Worm (Caenorhabditis elegans) whole organism, midembryonic: ENCODE measurements around the gene hpo-39.

Source experiments
- T22C8.4 ChIP-seq: fragments of 200-800 bp; sonication (Bioruptor generic); IDR thresholded peaks from 2 replicates; pipeline ENCODE4 v1.3.6; 2022; ENCODE audit warnings: missing genetic modification characterization, missing compliant biosample characterization
- cog-1 ChIP-seq: sonication (generic microtip); optimal IDR thresholded peaks from 2 replicates; lab custom pipeline; 2016; ENCODE audit warnings: missing genetic modification characterization, missing compliant biosample characterization
- flt-1 ChIP-seq: fragments of 200-800 bp; sonication (Bioruptor generic); IDR thresholded peaks from 2 replicates; pipeline ENCODE4 v1.3.6; 2022; ENCODE audit warnings: missing genetic modification characterization, missing compliant biosample characterization
- klf-2 ChIP-seq: fragments of 200-800 bp; sonication (Bioruptor generic); conservative IDR thresholded peaks from 2 replicates; pipeline ENCODE4 v1.3.6; 2022; ENCODE audit warnings: missing genetic modification reagents, missing genetic modification characterization, missing compliant biosample characterization
- med-1 ChIP-seq: sonication (generic microtip); optimal IDR thresholded peaks from 2 replicates; lab custom pipeline; 2017; ENCODE audit warnings: missing genetic modification characterization, mild to moderate bottlenecking, missing compliant biosample characterization, antibody characterized with exemption, missing genetic modification reagents; ENCODE audit not compliant: insufficient read depth
- ref-1 ChIP-seq: fragments of 200-800 bp; sonication (Bioruptor generic); conservative IDR thresholded peaks from 2 replicates; pipeline ENCODE4 v1.3.6; 2022; ENCODE audit warnings: missing genetic modification reagents, missing genetic modification characterization, missing compliant biosample characterization
- tab-1 ChIP-seq: fragments of 200-800 bp; sonication (Bioruptor generic); IDR thresholded peaks from 2 replicates; pipeline ENCODE4 v1.3.6; 2022; ENCODE audit warnings: missing genetic modification characterization, missing compliant biosample characterization
- ztf-23 ChIP-seq: fragments of 200-800 bp; sonication (Bioruptor generic); IDR thresholded peaks from 2 replicates; pipeline ENCODE4 v1.3.6; 2022; ENCODE audit warnings: missing genetic modification reagents, missing genetic modification characterization, missing compliant biosample characterization
- ztf-29 ChIP-seq: fragments of 200-800 bp; sonication (Bioruptor generic); IDR thresholded peaks from 2 replicates; pipeline ENCODE4 v1.3.6; 2022; ENCODE audit warnings: missing genetic modification reagents, missing genetic modification characterization, missing compliant biosample characterization

hpo-39 gene

DNA sequence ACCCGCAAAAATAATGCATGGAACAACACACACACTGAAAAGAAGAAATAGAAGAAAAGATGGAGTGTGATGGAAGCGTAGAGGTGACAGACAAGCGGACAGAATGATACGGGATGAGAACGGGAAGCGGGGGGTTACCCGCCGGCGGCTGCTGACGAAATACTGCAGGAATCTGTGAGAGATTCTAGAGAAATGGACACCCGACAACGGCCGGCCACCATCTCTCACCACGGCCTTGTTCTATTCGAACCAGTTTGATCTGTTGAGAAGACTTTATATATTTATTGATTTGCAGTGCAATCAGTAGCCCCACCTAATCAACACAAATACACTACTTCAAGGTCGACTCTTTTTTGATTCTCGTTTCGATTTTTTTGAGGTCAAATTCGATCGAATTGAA, 23.3 kb downstream of the hpo-39 start:
- no peak for TF ChIP-seq flt-1
- TF ChIP-seq klf-2 (GFP tag; lab: Robert Waterston, UW), result no peak
- no peak for TF ChIP-seq med-1 (GFP tag; lab: Kevin White, UChicago)
- TF ChIP-seq ztf-29, result no peak
- no peak for TF ChIP-seq ztf-23 (GFP tag; lab: Robert Waterston, UW)
- no peak for TF ChIP-seq T22C8.4
- TF ChIP-seq ref-1 (GFP tag; lab: Robert Waterston, UW), result no peak
- no peak for TF ChIP-seq cog-1 (tag; lab: Kevin White, UChicago)
- no peak for TF ChIP-seq tab-1 (GFP tag; lab: Robert Waterston, UW)

- TF ChIP-seq ref-1 (GFP tag; lab: Robert Waterston, UW) (no peak), cog-1 (tag; lab: Kevin White, UChicago) (no peak), ztf-29 (no peak), ztf-23 (GFP tag; lab: Robert Waterston, UW) (no peak), med-1 (GFP tag; lab: Kevin White, UChicago) (no peak), klf-2 (GFP tag; lab: Robert Waterston, UW) (no peak), tab-1 (GFP tag; lab: Robert Waterston, UW) (no peak), T22C8.4 (no peak), flt-1 (no peak)
Measured at ce11 chrV:4549191-4549590, 24.5 kb downstream of the hpo-39 start, which contains the start of gene sos-1. Gene sos-1 (minus strand): TSS chrV:4549291.

ce11 chrV:4546854-4547253, 26.9 kb downstream of the hpo-39 start:
- TF ChIP-seq ztf-23 (GFP tag; lab: Robert Waterston, UW) (no peak), cog-1 (tag; lab: Kevin White, UChicago) (no peak), ref-1 (GFP tag; lab: Robert Waterston, UW) (no peak), T22C8.4 (no peak)

DNA sequence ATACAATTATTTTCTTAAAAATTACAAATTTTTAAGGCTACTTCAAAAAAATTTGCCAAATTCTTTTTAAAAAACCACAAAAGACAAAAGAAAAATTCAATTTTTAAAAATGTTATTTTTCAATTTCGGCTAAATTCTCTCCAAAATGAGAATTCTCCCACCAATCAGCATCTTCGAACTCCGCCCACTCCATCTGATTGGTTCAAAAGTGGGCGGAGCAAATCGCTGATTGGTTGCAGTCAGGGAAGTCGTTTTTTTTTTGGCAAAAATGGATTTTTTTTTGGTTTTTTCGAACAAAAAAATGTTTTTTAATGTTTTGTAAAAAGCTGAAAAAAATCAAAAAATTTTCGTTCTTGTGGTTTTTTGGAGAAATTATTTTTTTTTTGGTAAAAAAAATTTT, 33.9 kb downstream of the hpo-39 start:
- TF ChIP-seq flt-1 (no peak), cog-1 (tag; lab: Kevin White, UChicago) (no peak), tab-1 (GFP tag; lab: Robert Waterston, UW) (no peak), klf-2 (GFP tag; lab: Robert Waterston, UW) (no peak), ztf-23 (GFP tag; lab: Robert Waterston, UW) (no peak), ref-1 (GFP tag; lab: Robert Waterston, UW) (no peak), med-1 (GFP tag; lab: Kevin White, UChicago) (no peak), ztf-29 (no peak), T22C8.4 (no peak)

ce11 chrV:4535736-4536135, 38.0 kb downstream of the hpo-39 start:
- TF ChIP-seq med-1 (GFP tag; lab: Kevin White, UChicago), result no peak

DNA sequence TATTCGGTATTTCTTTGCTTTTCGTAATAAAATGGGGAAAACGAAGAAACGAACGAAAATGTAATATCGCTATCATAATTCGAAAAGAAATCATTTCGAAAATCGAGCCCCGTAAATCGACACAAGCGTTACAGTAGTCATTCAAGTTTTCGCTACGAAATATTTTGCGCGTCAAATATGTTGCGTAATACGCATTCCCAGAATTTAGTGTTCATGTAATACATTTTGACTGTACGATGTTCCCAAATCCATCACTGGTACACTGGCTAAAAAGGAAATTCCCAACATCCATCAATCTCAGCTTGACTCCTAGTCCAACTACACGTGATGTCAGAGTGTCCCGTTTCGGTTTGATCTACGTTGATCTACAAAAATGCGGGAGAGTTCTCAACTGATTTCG, 45.8 kb downstream of the hpo-39 start:
- TF ChIP-seq ztf-23 (GFP tag; lab: Robert Waterston, UW) (no peak), ref-1 (GFP tag; lab: Robert Waterston, UW) (no peak), tab-1 (GFP tag; lab: Robert Waterston, UW) (no peak), med-1 (GFP tag; lab: Kevin White, UChicago) (no peak), klf-2 (GFP tag; lab: Robert Waterston, UW) (no peak), ztf-29 (no peak), T22C8.4 (no peak), flt-1 (no peak)

ce11 chrV:4526801-4527425, 46.8 kb downstream of the hpo-39 start:
- TF ChIP-seq klf-2 (GFP tag; lab: Robert Waterston, UW) (no peak), flt-1 (no peak), ref-1 (GFP tag; lab: Robert Waterston, UW) (no peak), ztf-23 (GFP tag; lab: Robert Waterston, UW) (no peak), cog-1 (tag; lab: Kevin White, UChicago) (no peak), ztf-29 (no peak), T22C8.4 (no peak), tab-1 (GFP tag; lab: Robert Waterston, UW) (no peak), med-1 (GFP tag; lab: Kevin White, UChicago) (no peak)

DNA sequence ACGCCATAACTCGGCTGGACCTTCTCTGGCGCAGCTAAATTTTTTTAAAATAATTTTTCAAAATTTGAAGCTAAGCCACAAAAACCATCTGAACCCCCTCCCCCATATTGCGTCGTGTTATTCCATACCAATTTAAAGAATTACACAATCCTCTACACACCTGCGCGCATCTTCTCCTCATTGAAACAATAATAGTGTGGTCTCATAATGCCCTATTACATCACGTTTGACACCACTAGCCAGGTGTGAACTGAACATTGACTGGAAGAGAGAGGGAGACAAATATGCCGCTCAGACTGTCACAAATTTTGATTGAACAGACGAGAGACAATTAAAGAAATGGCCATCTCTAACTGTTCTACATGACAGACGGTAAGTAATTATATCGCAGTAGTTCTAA, 48.2 kb downstream of the hpo-39 start:
- no peak for TF ChIP-seq ztf-29
- TF ChIP-seq klf-2 (GFP tag; lab: Robert Waterston, UW), result no peak
- no peak for TF ChIP-seq cog-1 (tag; lab: Kevin White, UChicago)
- TF ChIP-seq T22C8.4, result no peak
- no peak for TF ChIP-seq flt-1
- no peak for TF ChIP-seq ref-1 (GFP tag; lab: Robert Waterston, UW)

- TF ChIP-seq ztf-29 (no peak), tab-1 (GFP tag; lab: Robert Waterston, UW) (no peak), klf-2 (GFP tag; lab: Robert Waterston, UW) (no peak), cog-1 (tag; lab: Kevin White, UChicago) (no peak), ref-1 (GFP tag; lab: Robert Waterston, UW) (no peak), flt-1 (no peak), med-1 (GFP tag; lab: Kevin White, UChicago) (no peak), T22C8.4 (no peak), ztf-23 (GFP tag; lab: Robert Waterston, UW) (no peak)
Measured at ce11 chrV:4525106-4525505, 48.6 kb downstream of the hpo-39 start.

DNA sequence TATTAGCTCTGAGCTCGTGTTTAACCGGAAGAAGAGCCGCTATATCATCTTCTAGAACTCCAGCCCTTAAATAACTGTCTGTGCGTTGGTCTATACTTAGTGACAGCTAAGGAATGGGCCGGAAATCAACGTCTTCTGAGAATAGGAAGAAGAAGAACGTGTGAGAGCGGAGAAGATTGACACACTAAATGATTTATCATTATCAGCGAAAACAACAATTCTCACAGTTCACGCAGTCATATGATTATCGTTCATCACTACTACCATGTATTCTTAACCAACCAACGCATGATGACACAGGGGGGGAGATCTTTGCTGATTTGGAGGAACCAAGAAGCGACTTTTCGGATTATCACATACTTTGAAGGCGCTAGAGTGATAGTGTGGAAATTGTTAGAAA, 49.4 kb downstream of the hpo-39 start:
- no peak for TF ChIP-seq T22C8.4
- no peak for TF ChIP-seq klf-2 (GFP tag; lab: Robert Waterston, UW)
